Worm (Caenorhabditis elegans) whole organism, late embryonic: ENCODE data around the gene gpdh-2.

Experiments used
- C38D4.7 ChIP-seq: fragments of 200-800 bp; sonication (Bioruptor generic); optimal IDR thresholded peaks from 2 replicates; lab custom pipeline; 2018; ENCODE audit warnings: mild to moderate bottlenecking, missing genetic modification characterization, moderate library complexity, missing compliant biosample characterization
- F13H6.1 ChIP-seq: sonication (generic microtip); optimal IDR thresholded peaks from 2 replicates; lab custom pipeline; 2016; ENCODE audit warnings: missing genetic modification characterization, missing compliant biosample characterization
- Y22D7AL.16 ChIP-seq: sonication (generic microtip); optimal IDR thresholded peaks from 2 replicates; lab custom pipeline; 2016; ENCODE audit warnings: missing genetic modification characterization, missing compliant biosample characterization
- ceh-24 ChIP-seq: sonication (generic microtip); optimal IDR thresholded peaks from 2 replicates; lab custom pipeline; 2016; ENCODE audit warnings: mild to moderate bottlenecking, missing genetic modification characterization, missing compliant biosample characterization
- dmd-4 ChIP-seq: sonication (generic microtip); optimal IDR thresholded peaks from 2 replicates; lab custom pipeline; 2016; ENCODE audit warnings: borderline replicate concordance, missing genetic modification characterization, missing compliant biosample characterization
- mec-3 ChIP-seq: sonication (generic microtip); optimal IDR thresholded peaks from 2 replicates; lab custom pipeline; 2016; ENCODE audit warnings: borderline replicate concordance, missing genetic modification characterization, missing compliant biosample characterization
- nfya-1 ChIP-seq: sonication (generic microtip); optimal IDR thresholded peaks from 2 replicates; lab custom pipeline; 2017; ENCODE audit warnings: missing genetic modification characterization, mild to moderate bottlenecking, missing compliant biosample characterization, antibody characterized with exemption, moderate library complexity
- pax-1 ChIP-seq: fragments of 150-350 bp; optimal IDR thresholded peaks from 2 replicates; lab custom pipeline; 2014; ENCODE audit warnings: missing biosample characterization, missing genetic modification characterization
- pha-4 ChIP-seq: fragments of 150-350 bp; optimal IDR thresholded peaks from 2 replicates; lab custom pipeline; 2018; ENCODE audit warnings: missing biosample characterization, missing genetic modification reagents, missing genetic modification characterization
- pqm-1 ChIP-seq: sonication (generic microtip); optimal IDR thresholded peaks from 2 replicates; lab custom pipeline; 2016; ENCODE audit warnings: missing genetic modification characterization, missing compliant biosample characterization
- sox-4 ChIP-seq: sonication (generic microtip); optimal IDR thresholded peaks from 2 replicates; lab custom pipeline; 2017; ENCODE audit warnings: mild to moderate bottlenecking, missing genetic modification characterization, inconsistent platforms, missing compliant biosample characterization

DNA sequence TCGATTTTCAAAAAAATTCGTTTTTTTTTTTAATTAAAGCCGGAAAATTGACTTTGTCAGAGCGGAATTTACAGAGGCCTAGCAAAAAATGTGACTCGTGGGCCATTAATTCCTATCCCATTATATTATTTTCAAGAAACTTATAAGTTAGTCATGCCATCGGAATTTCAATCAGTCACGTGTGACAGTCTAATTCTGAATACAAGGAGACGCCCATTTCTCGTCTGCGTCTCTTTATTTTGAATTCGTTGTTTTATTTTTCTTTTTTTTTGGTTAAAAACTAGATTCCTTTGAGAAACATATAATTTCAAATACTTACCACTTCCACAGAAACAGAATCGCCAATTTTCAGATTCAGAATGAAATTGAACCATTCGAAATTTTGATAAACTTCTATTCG is 49.8 kb upstream of the gpdh-2 start:
- no peak for TF ChIP-seq mec-3
- TF ChIP-seq F13H6.1 (tag; lab: Kevin White, UChicago): no peak
- no peak for TF ChIP-seq Y22D7AL.16 (tag; lab: Kevin White, UChicago)
- no peak for TF ChIP-seq C38D4.7 (GFP tag; lab: Kevin White, UChicago)
- no peak for TF ChIP-seq pha-4 (tag; lab: Kevin White, UChicago)
- TF ChIP-seq nfya-1 (tag; lab: Kevin White, UChicago): no peak
- TF ChIP-seq pqm-1: no peak
- TF ChIP-seq ceh-24 (tag; lab: Kevin White, UChicago): no peak
- no peak for TF ChIP-seq sox-4 (tag; lab: Kevin White, UChicago)
- no peak for TF ChIP-seq pax-1 (tag; lab: Kevin White, UChicago)
- TF ChIP-seq dmd-4 (tag; lab: Kevin White, UChicago): no peak
